Fruit fly (Drosophila melanogaster) whole organism, wandering third instar larva: Measurements from ENCODE around the gene Pdha.
A peak's percentile ranks its signal among the peaks of the same experiment; 100 is the strongest.

Experiments used
- Abd-B ChIP-seq: fragments of >200 bp; optimal IDR thresholded peaks from 2 replicates; lab custom pipeline; 2017; ENCODE audit warnings: missing biosample characterization, missing genetic modification characterization
- CG32264 ChIP-seq: fragments of 200-800 bp; sonication (Bioruptor generic); optimal IDR thresholded peaks from 2 replicates; lab custom pipeline; 2016; ENCODE audit warnings: missing biosample characterization, missing genetic modification characterization
- CG9705 ChIP-seq: fragments of 200-800 bp; sonication (Bioruptor generic); optimal IDR thresholded peaks from 2 replicates; lab custom pipeline; 2018; ENCODE audit warnings: missing biosample characterization, mild to moderate bottlenecking, missing genetic modification characterization
- CrebA ChIP-seq: fragments of 200-800 bp; sonication (Bioruptor generic); optimal IDR thresholded peaks from 2 replicates; lab custom pipeline; 2016; ENCODE audit warnings: missing biosample characterization, mild to moderate bottlenecking, missing genetic modification characterization, borderline replicate concordance
- Dfd ChIP-seq: fragments of >200 bp; optimal IDR thresholded peaks from 2 replicates; lab custom pipeline; 2017; ENCODE audit warnings: missing biosample characterization, missing genetic modification characterization
- Dif ChIP-seq: fragments of 200-275, 200-300 bp; sonication (Bioruptor generic); optimal IDR thresholded peaks from 2 replicates; lab custom pipeline; 2018; ENCODE audit warnings: missing biosample characterization, missing genetic modification characterization; ENCODE audit not compliant: partially characterized antibody
- GATAd ChIP-seq: sonication (Bioruptor generic); optimal IDR thresholded peaks from 2 replicates; lab custom pipeline; 2016; ENCODE audit warnings: missing biosample characterization, missing genetic modification characterization
- HLH106 ChIP-seq: fragments of 200-800 bp; optimal IDR thresholded peaks from 3 replicates; lab custom pipeline; 2019; ENCODE audit warnings: missing biosample characterization, mild to moderate bottlenecking, missing genetic modification characterization, moderate library complexity
- Hnf4 ChIP-seq: fragments of 200-800 bp; sonication (Bioruptor generic); optimal IDR thresholded peaks from 2 replicates; lab custom pipeline; 2016; ENCODE audit warnings: missing biosample characterization, mild to moderate bottlenecking, missing genetic modification characterization
- Hr78 ChIP-seq: fragments of >200 bp; optimal IDR thresholded peaks from 2 replicates; lab custom pipeline; 2017; ENCODE audit warnings: missing biosample characterization, missing genetic modification characterization
- Hr83 ChIP-seq: fragments of 200-300 bp; sonication (Bioruptor generic); optimal IDR thresholded peaks from 2 replicates; lab custom pipeline; 2016; ENCODE audit warnings: missing biosample characterization, mild to moderate bottlenecking, missing genetic modification characterization, moderate library complexity; ENCODE audit not compliant: poor library complexity, severe bottlenecking
- Jra ChIP-seq: sonication (Bioruptor generic); optimal IDR thresholded peaks from 2 replicates; lab custom pipeline; 2016; ENCODE audit warnings: missing biosample characterization, missing genetic modification characterization
- Mio ChIP-seq: sonication (Bioruptor generic); optimal IDR thresholded peaks from 2 replicates; lab custom pipeline; 2016; ENCODE audit warnings: missing biosample characterization, missing genetic modification characterization
- Myc ChIP-seq: fragments of >200 bp; optimal IDR thresholded peaks from 2 replicates; lab custom pipeline; 2017
- N ChIP-seq: fragments of >200 bp; optimal IDR thresholded peaks from 2 replicates; lab custom pipeline; 2018; ENCODE audit warnings: missing biosample characterization, missing external identifiers, missing genetic modification characterization
- OdsH ChIP-seq: fragments of 200-800 bp; sonication (Bioruptor generic); optimal IDR thresholded peaks from 2 replicates; lab custom pipeline; 2016; ENCODE audit warnings: missing biosample characterization, mild to moderate bottlenecking, missing genetic modification characterization
- Rel ChIP-seq, 2 experiments: fragments of 200-800 bp; sonication (Bioruptor generic) in 1 of 2; optimal IDR thresholded peaks; 2 replicates in 1 of 2; 3 replicates in 1 of 2; lab custom pipeline; 2016 to 2019; ENCODE audit warnings: mild to moderate bottlenecking in 2 of 2, missing biosample characterization in 2 of 2, missing genetic modification characterization in 2 of 2, moderate library complexity in 1 of 2
- Sp1 ChIP-seq: fragments of 200-800 bp; sonication (Bioruptor generic); optimal IDR thresholded peaks from 3 replicates; lab custom pipeline; 2019; ENCODE audit warnings: missing biosample characterization, mild to moderate bottlenecking, missing genetic modification characterization, moderate library complexity
- Vsx2 ChIP-seq: fragments of 200-300, 225-300 bp; sonication (Bioruptor generic); optimal IDR thresholded peaks from 2 replicates; lab custom pipeline; 2018; ENCODE audit warnings: missing biosample characterization, missing genetic modification characterization; ENCODE audit not compliant: partially characterized antibody
- br ChIP-seq: fragments of 200-800 bp; sonication (Bioruptor generic); optimal IDR thresholded peaks from 2 replicates; lab custom pipeline; 2016; ENCODE audit warnings: missing biosample characterization, missing genetic modification characterization
- brk ChIP-seq: fragments of 200-800 bp; sonication (Bioruptor generic); optimal IDR thresholded peaks from 2 replicates; lab custom pipeline; 2016; ENCODE audit warnings: missing biosample characterization, mild to moderate bottlenecking, missing genetic modification characterization
- dl ChIP-seq, 2 experiments: fragments of 175-275, 200-275 bp in 1 of 2; fragments of 200-275 bp in 1 of 2; sonication (Bioruptor generic); optimal IDR thresholded peaks; lab custom pipeline; 2018; ENCODE audit warnings: mild to moderate bottlenecking in 2 of 2, missing biosample characterization in 2 of 2, missing genetic modification characterization in 2 of 2, moderate library complexity in 2 of 2; ENCODE audit not compliant: partially characterized antibody in 2 of 2, insufficient read depth in 1 of 2
- dmrt93B ChIP-seq: fragments of 200-800 bp; sonication (Bioruptor generic); optimal IDR thresholded peaks from 2 replicates; lab custom pipeline; 2018; ENCODE audit warnings: missing biosample characterization, mild to moderate bottlenecking, missing genetic modification characterization
- dsf ChIP-seq: sonication (Bioruptor generic); optimal IDR thresholded peaks from 2 replicates; lab custom pipeline; 2016; ENCODE audit warnings: missing biosample characterization, missing genetic modification characterization, borderline replicate concordance
- ey ChIP-seq: fragments of 200-800 bp; sonication (Bioruptor generic); optimal IDR thresholded peaks from 2 replicates; lab custom pipeline; 2016; ENCODE audit warnings: missing biosample characterization, missing genetic modification characterization
- foxo ChIP-seq, 2 experiments: fragments of 200-800 bp; sonication (Bioruptor generic); optimal IDR thresholded peaks; 2 replicates in 1 of 2; 3 replicates in 1 of 2; lab custom pipeline; 2016 to 2017; ENCODE audit warnings: missing biosample characterization in 2 of 2, missing genetic modification characterization in 2 of 2
- fru ChIP-seq: fragments of 200-800 bp; sonication (Bioruptor generic); optimal IDR thresholded peaks from 3 replicates; lab custom pipeline; 2016; ENCODE audit warnings: missing biosample characterization, mild to moderate bottlenecking, missing genetic modification characterization
- h ChIP-seq: fragments of 200-800 bp; sonication (Bioruptor generic); optimal IDR thresholded peaks from 3 replicates; lab custom pipeline; 2016; ENCODE audit warnings: missing biosample characterization, mild to moderate bottlenecking, missing genetic modification characterization
- jim ChIP-seq: fragments of 175-275, 200-325 bp; sonication (Bioruptor generic); optimal IDR thresholded peaks from 2 replicates; lab custom pipeline; 2016; ENCODE audit warnings: missing biosample characterization, mild to moderate bottlenecking, missing genetic modification characterization
- lola ChIP-seq: fragments of >200 bp; optimal IDR thresholded peaks from 2 replicates; lab custom pipeline; 2017; ENCODE audit warnings: missing biosample characterization, missing genetic modification characterization
- pan ChIP-seq: fragments of >200 bp; optimal IDR thresholded peaks from 2 replicates; lab custom pipeline; 2017
- psq ChIP-seq: fragments of 200-800 bp; sonication (Bioruptor generic); optimal IDR thresholded peaks from 3 replicates; lab custom pipeline; 2017; ENCODE audit warnings: missing biosample characterization, mild to moderate bottlenecking, missing genetic modification characterization, moderate library complexity
- rgr ChIP-seq: fragments of 200-800 bp; sonication (Bioruptor generic); optimal IDR thresholded peaks from 3 replicates; lab custom pipeline; 2016; ENCODE audit warnings: missing biosample characterization, mild to moderate bottlenecking, missing genetic modification characterization
- sage ChIP-seq: fragments of 200-800 bp; sonication (Bioruptor generic); optimal IDR thresholded peaks from 2 replicates; lab custom pipeline; 2016; ENCODE audit warnings: missing biosample characterization, mild to moderate bottlenecking, missing genetic modification characterization
- sv ChIP-seq: fragments of 200-800 bp; sonication (Bioruptor generic); optimal IDR thresholded peaks from 3 replicates; lab custom pipeline; 2016; ENCODE audit warnings: missing biosample characterization, missing genetic modification characterization
- tai ChIP-seq: sonication (Bioruptor generic); optimal IDR thresholded peaks from 2 replicates; lab custom pipeline; 2016; ENCODE audit warnings: missing biosample characterization, missing genetic modification characterization
- usp ChIP-seq: fragments of >200 bp; optimal IDR thresholded peaks from 2 replicates; lab custom pipeline; 2017; ENCODE audit warnings: missing biosample characterization, missing genetic modification characterization
- woc ChIP-seq: sonication (Bioruptor generic); optimal IDR thresholded peaks from 2 replicates; lab custom pipeline; 2016; ENCODE audit warnings: missing biosample characterization, mild to moderate bottlenecking, missing genetic modification characterization

Pdha gene

dm6 chrX:4684444-4684924 lies 17.6 kb upstream of the Pdha start (continued):
- TF ChIP-seq CG9705 (GFP tag; lab: Kevin White, UChicago), result peak; percentile 65
- TF ChIP-seq Myc (lab: Kevin White, UChicago), result no peak
- TF ChIP-seq N (GFP tag; lab: Kevin White, UChicago), result no peak
- peak; percentile 86 for TF ChIP-seq rgr (GFP tag; lab: Kevin White, UChicago)
- no peak for TF ChIP-seq brk (GFP tag; lab: Kevin White, UChicago)
- peak; percentile 88 for TF ChIP-seq fru
- peak; percentile 86 for TF ChIP-seq jim (GFP tag; lab: Kevin White, UChicago)
- TF ChIP-seq dmrt93B (GFP tag; lab: Kevin White, UChicago), result peak; percentile 76

- TF ChIP-seq jim (GFP tag; lab: Kevin White, UChicago) (no peak), CG9705 (GFP tag; lab: Kevin White, UChicago) (no peak), sage (GFP tag; lab: Kevin White, UChicago) (peak; percentile 17), rgr (GFP tag; lab: Kevin White, UChicago) (no peak), CrebA (GFP tag; lab: Kevin White, UChicago) (no peak), sv (no peak), br (GFP tag; lab: Kevin White, UChicago) (no peak), OdsH (GFP tag; lab: Kevin White, UChicago) (no peak), ey (GFP tag; lab: Kevin White, UChicago) (no peak), HLH106 (tag; lab: Kevin White, UChicago) (peak; percentile 3), psq (peak; percentile 1), Rel (GFP tag; optimal IDR thresholded peaks at IDR 0.05; lab: Kevin White, UChicago) (peak; percentile 69), Rel (tag; optimal IDR thresholded peaks at IDR 0.05; lab: Kevin White, UChicago) (peak; percentile 99), GATAd (no peak), Hr83 (GFP tag; lab: Kevin White, UChicago) (no peak), Mio (GFP tag; lab: Kevin White, UChicago) (no peak), Sp1 (GFP tag; lab: Kevin White, UChicago) (peak; percentile 66), Hnf4 (GFP tag; lab: Kevin White, UChicago) (no peak), Dif (GFP tag; lab: Kevin White, UChicago) (peak; percentile 15), Dfd (GFP tag; lab: Kevin White, UChicago) (no peak), CG32264 (no peak), Abd-B (GFP tag; lab: Kevin White, UChicago) (no peak), fru (peak; percentile 32), pan (lab: Kevin White, UChicago) (no peak), dsf (no peak), lola (GFP tag; lab: Kevin White, UChicago) (no peak), usp (GFP tag; lab: Kevin White, UChicago) (no peak), Myc (lab: Kevin White, UChicago) (no peak), dmrt93B (GFP tag; lab: Kevin White, UChicago) (no peak), woc (no peak), dl (GFP tag; optimal IDR thresholded peaks at IDR 0.05; lab: Kevin White, UChicago; ENCODE audit: insufficient read depth in 1 of 2, partially characterized antibody in 2 of 2) (peak in 1 of 2 experiments; percentile 52), Jra (GFP tag; lab: Kevin White, UChicago) (peak; percentile 36), Vsx2 (no peak), h (GFP tag; lab: Kevin White, UChicago) (peak; percentile 21), brk (GFP tag; lab: Kevin White, UChicago) (no peak), tai (GFP tag; lab: Kevin White, UChicago) (no peak), N (GFP tag; lab: Kevin White, UChicago) (peak; percentile 58), Hr78 (GFP tag; lab: Kevin White, UChicago) (no peak), foxo (GFP tag; optimal IDR thresholded peaks at IDR 0.05; lab: Kevin White, UChicago) (no peak)
- TF ChIP-seq, all 38 proteins: peak for 11
Observed at dm6 chrX:4686150-4686549, 15.9 kb upstream of the Pdha start.
